Fruit fly (Drosophila melanogaster) whole organism, embryonic: ENCODE data around the gene obst-J.
A peak's percentile ranks its signal among the peaks of the same experiment; 100 is the strongest.

ENCODE experiments used
- Antp ChIP-seq: fragments of 200-800 bp; sonication (Bioruptor generic); optimal IDR thresholded peaks from 3 replicates; lab custom pipeline; 2016; ENCODE audit warnings: missing biosample characterization, missing genetic modification characterization
- Bdp1 ChIP-seq: fragments of 200-800 bp; sonication (Bioruptor generic); optimal IDR thresholded peaks from 3 replicates; lab custom pipeline; 2016; ENCODE audit warnings: missing biosample characterization, missing genetic modification characterization
- CG11504 ChIP-seq: fragments of 200-800 bp; sonication (Bioruptor generic); optimal IDR thresholded peaks from 3 replicates; lab custom pipeline; 2019; ENCODE audit warnings: missing biosample characterization, mild to moderate bottlenecking, missing genetic modification characterization, moderate library complexity
- CG11560 ChIP-seq: fragments of 200-800 bp; sonication (Bioruptor generic); IDR thresholded peaks from 3 replicates; pipeline ENCODE4 v1.3.6; 2022; ENCODE audit warnings: missing biosample characterization, missing genetic modification characterization
- CG11696 ChIP-seq: fragments of 200-800 bp; sonication (Bioruptor generic); IDR thresholded peaks from 2 replicates; pipeline ENCODE4 v1.3.6; 2022; ENCODE audit warnings: missing biosample characterization, missing genetic modification characterization
- CG13123 ChIP-seq: fragments of 200-800 bp; sonication (Bioruptor generic); optimal IDR thresholded peaks from 2 replicates; lab custom pipeline; 2016; ENCODE audit warnings: missing biosample characterization, missing genetic modification characterization
- CG14014 ChIP-seq: fragments of 200-800 bp; sonication (Bioruptor generic); IDR thresholded peaks from 2 replicates; pipeline ENCODE4 v1.3.6; 2022; ENCODE audit warnings: missing biosample characterization, missing genetic modification characterization
- CG14050 ChIP-seq: fragments of 200-800 bp; sonication (Bioruptor generic); IDR thresholded peaks from 3 replicates; pipeline ENCODE4 v1.3.6; 2022; ENCODE audit warnings: missing biosample characterization, missing genetic modification characterization
- CG16813 ChIP-seq: fragments of 200-800 bp; sonication (Bioruptor generic); IDR thresholded peaks from 3 replicates; pipeline ENCODE4 v1.3.6; 2022; ENCODE audit warnings: missing biosample characterization, missing genetic modification characterization; ENCODE audit not compliant: partially characterized antibody
- CG16815 ChIP-seq: fragments of 200-800 bp; sonication (Bioruptor generic); optimal IDR thresholded peaks from 3 replicates; lab custom pipeline; 2017; ENCODE audit warnings: missing biosample characterization, mild to moderate bottlenecking, missing genetic modification characterization
- CG17359 ChIP-seq: fragments of 200-800 bp; sonication (Bioruptor generic); optimal IDR thresholded peaks from 3 replicates; lab custom pipeline; 2018; ENCODE audit warnings: missing biosample characterization, mild to moderate bottlenecking, missing genetic modification characterization, moderate library complexity
- CG17385 ChIP-seq: fragments of 200-800 bp; sonication (Bioruptor generic); optimal IDR thresholded peaks from 3 replicates; lab custom pipeline; 2018; ENCODE audit warnings: missing biosample characterization, mild to moderate bottlenecking, missing genetic modification characterization
- CG2116 ChIP-seq: fragments of 200-800 bp; sonication (Bioruptor generic); optimal IDR thresholded peaks from 3 replicates; lab custom pipeline; 2018; ENCODE audit warnings: missing biosample characterization, mild to moderate bottlenecking, missing genetic modification characterization
- CG3065 ChIP-seq: fragments of 200-800 bp; sonication (Bioruptor generic); optimal IDR thresholded peaks from 2 replicates; lab custom pipeline; 2016; ENCODE audit warnings: missing biosample characterization, missing genetic modification characterization
- CG31224 ChIP-seq: fragments of 200-800 bp; sonication (Bioruptor generic); IDR thresholded peaks from 2 replicates; pipeline ENCODE4 v1.3.6; 2022; ENCODE audit warnings: missing biosample characterization, missing genetic modification characterization
- CG7987 ChIP-seq: fragments of 200-800 bp; sonication (Bioruptor generic); optimal IDR thresholded peaks from 2 replicates; lab custom pipeline; 2018; ENCODE audit warnings: missing biosample characterization, mild to moderate bottlenecking, missing genetic modification characterization, moderate library complexity
- CG8089 ChIP-seq: fragments of 200-800 bp; sonication (Bioruptor generic); optimal IDR thresholded peaks from 3 replicates; lab custom pipeline; 2016; ENCODE audit warnings: missing biosample characterization, missing genetic modification characterization
- CG8388 ChIP-seq: fragments of 200-800 bp; sonication (Bioruptor generic); optimal IDR thresholded peaks from 2 replicates; lab custom pipeline; 2019; ENCODE audit warnings: missing biosample characterization, mild to moderate bottlenecking, missing genetic modification characterization, moderate library complexity
- CoRest ChIP-seq: fragments of 200-800 bp; sonication (Bioruptor generic); optimal IDR thresholded peaks from 3 replicates; lab custom pipeline; 2018; ENCODE audit warnings: missing biosample characterization, mild to moderate bottlenecking, missing genetic modification characterization, moderate library complexity
- Deaf1 ChIP-seq: fragments of 200-800 bp; optimal IDR thresholded peaks from 3 replicates; lab custom pipeline; 2019; ENCODE audit warnings: missing biosample characterization, mild to moderate bottlenecking, missing genetic modification characterization, moderate library complexity
- Dek ChIP-seq: fragments of 200-800 bp; sonication (Bioruptor generic); optimal IDR thresholded peaks from 3 replicates; lab custom pipeline; 2019; ENCODE audit warnings: missing biosample characterization, mild to moderate bottlenecking, missing genetic modification characterization, moderate library complexity
- Drgx ChIP-seq: fragments of 200-800 bp; sonication (Bioruptor generic); IDR thresholded peaks from 2 replicates; pipeline ENCODE4 v1.3.6; 2022; ENCODE audit warnings: missing biosample characterization, missing genetic modification characterization
- H15 ChIP-seq: fragments of 200-800 bp; sonication (Bioruptor generic); IDR thresholded peaks from 3 replicates; pipeline ENCODE4 v1.3.6; 2022; ENCODE audit warnings: missing biosample characterization, missing genetic modification characterization
- HLHmδ ChIP-seq: fragments of 200-800 bp; sonication (Bioruptor generic); optimal IDR thresholded peaks from 2 replicates; lab custom pipeline; 2018; ENCODE audit warnings: missing biosample characterization, mild to moderate bottlenecking, missing genetic modification characterization, moderate library complexity
- Hsf ChIP-seq: fragments of 200-800 bp; sonication (Bioruptor generic); optimal IDR thresholded peaks from 3 replicates; lab custom pipeline; 2016; ENCODE audit warnings: missing biosample characterization, missing genetic modification characterization
- Jarid2 ChIP-seq: fragments of 200-800 bp; sonication (Bioruptor generic); optimal IDR thresholded peaks from 3 replicates; lab custom pipeline; 2017; ENCODE audit warnings: mild to moderate bottlenecking, missing biosample characterization, missing genetic modification reagents, missing genetic modification characterization
- Lim3 ChIP-seq: fragments of 200-800 bp; sonication (Bioruptor generic); IDR thresholded peaks from 2 replicates; pipeline ENCODE4 v1.3.6; 2022; ENCODE audit warnings: missing biosample characterization, missing genetic modification characterization
- Lpt ChIP-seq: fragments of >200 bp; optimal IDR thresholded peaks from 2 replicates; lab custom pipeline; 2018; ENCODE audit warnings: missing biosample characterization, missing genetic modification characterization
- NC2β ChIP-seq: fragments of 200-800 bp; sonication (Bioruptor generic); optimal IDR thresholded peaks from 2 replicates; lab custom pipeline; 2016; ENCODE audit warnings: missing biosample characterization, missing genetic modification characterization
- PHDP ChIP-seq: fragments of 200-800 bp; sonication (Bioruptor generic); optimal IDR thresholded peaks from 3 replicates; lab custom pipeline; 2018; ENCODE audit warnings: missing biosample characterization, mild to moderate bottlenecking, missing genetic modification characterization, moderate library complexity
- Rfx ChIP-seq: fragments of 200-800 bp; sonication (Bioruptor generic); IDR thresholded peaks from 2 replicates; pipeline ENCODE4 v1.3.6; 2022; ENCODE audit warnings: missing biosample characterization, missing genetic modification characterization
- ara ChIP-seq: fragments of 200-800 bp; sonication (Bioruptor generic); IDR thresholded peaks from 2 replicates; pipeline ENCODE4 v1.3.6; 2022; ENCODE audit warnings: missing biosample characterization, missing genetic modification characterization
- btn ChIP-seq: fragments of 200-800 bp; sonication (Bioruptor generic); optimal IDR thresholded peaks from 2 replicates; lab custom pipeline; 2016; ENCODE audit warnings: missing biosample characterization, missing genetic modification characterization
- dan ChIP-seq: fragments of 200-800 bp; sonication (Bioruptor generic); IDR thresholded peaks from 2 replicates; pipeline ENCODE4 v1.3.6; 2022; ENCODE audit warnings: missing biosample characterization, missing genetic modification characterization
- dimm ChIP-seq: fragments of 200-800 bp; sonication (Bioruptor generic); IDR thresholded peaks from 2 replicates; pipeline ENCODE4 v1.3.6; 2022; ENCODE audit warnings: missing biosample characterization, missing genetic modification characterization
- esg ChIP-seq: fragments of 200-800 bp; sonication (Bioruptor generic); conservative IDR thresholded peaks from 2 replicates; pipeline ENCODE4 v1.3.6; 2022; ENCODE audit warnings: missing biosample characterization, missing genetic modification characterization
- eve ChIP-seq, 2 experiments: fragments of >200 bp; optimal IDR thresholded peaks; 2 replicates each; lab custom pipeline; 2017; ENCODE audit warnings: missing biosample characterization in 2 of 2, missing genetic modification characterization in 2 of 2
- gcm ChIP-seq: fragments of 200-800 bp; sonication (Bioruptor generic); optimal IDR thresholded peaks from 2 replicates; lab custom pipeline; 2019; ENCODE audit warnings: missing biosample characterization, mild to moderate bottlenecking, missing genetic modification characterization, moderate library complexity
- gcm2 ChIP-seq: fragments of 200-800 bp; sonication (Bioruptor generic); optimal IDR thresholded peaks from 2 replicates; lab custom pipeline; 2016; ENCODE audit warnings: missing biosample characterization, missing genetic modification characterization
- gsb-n ChIP-seq: fragments of 200-800 bp; sonication (Bioruptor generic); optimal IDR thresholded peaks from 3 replicates; lab custom pipeline; 2018; ENCODE audit warnings: missing biosample characterization, mild to moderate bottlenecking, missing genetic modification characterization
- inv ChIP-seq: fragments of 200-800 bp; sonication (Bioruptor generic); IDR thresholded peaks from 2 replicates; pipeline ENCODE4 v1.3.6; 2022; ENCODE audit warnings: missing biosample characterization, missing genetic modification characterization; ENCODE audit not compliant: partially characterized antibody
- nom ChIP-seq: fragments of 200-800 bp; sonication (Bioruptor generic); optimal IDR thresholded peaks from 2 replicates; lab custom pipeline; 2017; ENCODE audit warnings: missing biosample characterization, missing genetic modification characterization, mild to moderate bottlenecking, moderate library complexity, missing genetic modification reagents
- pnt ChIP-seq: fragments of 200-800 bp; sonication (Bioruptor generic); optimal IDR thresholded peaks from 3 replicates; lab custom pipeline; 2016; ENCODE audit warnings: missing biosample characterization, missing genetic modification characterization
- row ChIP-seq: fragments of 200-800 bp; sonication (Bioruptor generic); IDR thresholded peaks from 3 replicates; pipeline ENCODE4 v1.3.6; 2022; ENCODE audit warnings: missing biosample characterization, missing genetic modification characterization
- run ChIP-seq: fragments of 200-800 bp; sonication (Bioruptor generic); optimal IDR thresholded peaks from 3 replicates; lab custom pipeline; 2018; ENCODE audit warnings: missing biosample characterization, mild to moderate bottlenecking, missing genetic modification characterization
- sens ChIP-seq: fragments of 200-800 bp; sonication (Bioruptor generic); peaks from one replicate; lab custom pipeline; 2016; ENCODE audit warnings: missing biosample characterization, missing genetic modification characterization
- sens-2 ChIP-seq: fragments of 200-800 bp; sonication (Bioruptor generic); IDR thresholded peaks from 2 replicates; pipeline ENCODE4 v1.3.6; 2022; ENCODE audit warnings: missing biosample characterization, missing genetic modification characterization
- sr ChIP-seq: fragments of 200-800 bp; sonication (Bioruptor generic); IDR thresholded peaks from 3 replicates; pipeline ENCODE4 v1.3.6; 2022; ENCODE audit warnings: missing biosample characterization, missing genetic modification characterization
- sug ChIP-seq: fragments of 200-800 bp; optimal IDR thresholded peaks from 2 replicates; lab custom pipeline; 2019; ENCODE audit warnings: missing biosample characterization, mild to moderate bottlenecking, missing genetic modification characterization, moderate library complexity
- unc-4 ChIP-seq: fragments of 200-800 bp; sonication (Bioruptor generic); IDR thresholded peaks from 2 replicates; pipeline ENCODE4 v1.3.6; 2022; ENCODE audit warnings: missing biosample characterization, missing genetic modification characterization; ENCODE audit not compliant: partially characterized antibody
- wdn ChIP-seq: fragments of 200-800 bp; sonication (Bioruptor generic); IDR thresholded peaks from 2 replicates; pipeline ENCODE4 v1.3.6; 2022; ENCODE audit warnings: missing biosample characterization, missing genetic modification characterization
- zfh2 ChIP-seq: fragments of 200-800 bp; sonication (Bioruptor generic); optimal IDR thresholded peaks from 2 replicates; lab custom pipeline; 2016; ENCODE audit warnings: missing biosample characterization, missing genetic modification characterization

The obst-J gene

dm6 chr3L:20140589-20141207 lies 9.2 kb upstream of the obst-J start, which contains the start of gene CG7328 (continued):
- TF ChIP-seq sug (tag; lab: Kevin White, UChicago) (no peak), CG17359 (tag; lab: Kevin White, UChicago) (no peak), unc-4 (GFP tag; lab: Robert Waterston, UW) (no peak), Jarid2 (GFP tag; lab: Kevin White, UChicago) (no peak), sr (no peak), CG8089 (no peak), HLHmδ (GFP tag; lab: Kevin White, UChicago) (no peak), H15 (GFP tag; lab: Robert Waterston, UW) (no peak), wdn (no peak), eve (GFP tag; optimal IDR thresholded peaks at IDR 0.05; lab: Kevin White, UChicago) (no peak), CG31224 (no peak), CG17385 (GFP tag; lab: Kevin White, UChicago) (no peak), ara (no peak), zfh2 (GFP tag; lab: Kevin White, UChicago) (peak; percentile 39), Hsf (GFP tag; lab: Kevin White, UChicago) (peak; percentile 67), gcm2 (GFP tag; lab: Kevin White, UChicago) (no peak), CG11504 (tag; lab: Kevin White, UChicago) (no peak), CG14014 (GFP tag; lab: Robert Waterston, UW) (peak; percentile 64; the same call in 1 of the 2 replicates), Dek (tag; lab: Kevin White, UChicago) (no peak), CG13123 (no peak), sens (GFP tag; lab: Kevin White, UChicago) (peak; percentile 95), CG3065 (GFP tag; lab: Kevin White, UChicago) (no peak), Rfx (GFP tag; lab: Robert Waterston, UW) (peak; percentile 71), sens-2 (no peak), CG2116 (GFP tag; lab: Kevin White, UChicago) (peak; percentile 3), inv (GFP tag; lab: Robert Waterston, UW) (no peak), CG16813 (GFP tag; lab: Robert Waterston, UW) (no peak), CG11696 (GFP tag; lab: Robert Waterston, UW) (no peak), PHDP (tag; lab: Kevin White, UChicago) (no peak), pnt (no peak), gcm (GFP tag; lab: Kevin White, UChicago) (no peak), Drgx (no peak), gsb-n (no peak), NC2β (GFP tag; lab: Kevin White, UChicago) (no peak), dimm (GFP tag; lab: Robert Waterston, UW) (no peak), Lim3 (GFP tag; lab: Robert Waterston, UW) (no peak), Deaf1 (tag; lab: Kevin White, UChicago) (no peak), CG14050 (GFP tag; lab: Robert Waterston, UW) (no peak), nom (GFP tag; lab: Kevin White, UChicago) (no peak), esg (GFP tag; lab: Robert Waterston, UW) (peak; percentile 55; the same call in 1 of the 2 replicates), Antp (GFP tag; lab: Kevin White, UChicago) (no peak), CG8388 (GFP tag; lab: Kevin White, UChicago) (no peak), CG11560 (tag; lab: Robert Waterston, UW) (no peak), row (GFP tag; lab: Robert Waterston, UW) (peak; percentile 97), CG7987 (GFP tag; lab: Kevin White, UChicago) (no peak), Lpt (GFP tag; lab: Kevin White, UChicago) (no peak), btn (no peak), run (tag; lab: Kevin White, UChicago) (peak; percentile 6), dan (no peak), CG16815 (peak; percentile 34), Bdp1 (GFP tag; lab: Kevin White, UChicago) (no peak), CoRest (peak; percentile 78)
